Fruit fly (Drosophila melanogaster) whole organism, adult: ENCODE measurements around the gene wds.

Experiments used
- Clk ChIP-seq: fragments of 200-800 bp; sonication (Bioruptor generic); optimal IDR thresholded peaks from 2 replicates; lab custom pipeline; 2017; ENCODE audit warnings: missing biosample characterization, missing genetic modification characterization
- Mnt ChIP-seq: fragments of 200-800 bp; sonication (Bioruptor generic); optimal IDR thresholded peaks from 2 replicates; lab custom pipeline; 2016; ENCODE audit warnings: missing biosample characterization, mild to moderate bottlenecking, missing genetic modification characterization
- pad ChIP-seq: fragments of 200-800 bp; sonication (Bioruptor generic); optimal IDR thresholded peaks from 3 replicates; lab custom pipeline; 2017; ENCODE audit warnings: missing biosample characterization, missing genetic modification characterization, mild to moderate bottlenecking, moderate library complexity, missing genetic modification reagents

- TF ChIP-seq Mnt (GFP tag; lab: Kevin White, UChicago) (no peak), Clk (GFP tag; lab: Kevin White, UChicago) (no peak), pad (GFP tag; lab: Kevin White, UChicago) (peak; percentile 73)
Observed at dm6 chrX:2551906-2552305, 33.9 kb upstream of the wds start, which contains the start of gene Pdfr.
